Worm (Caenorhabditis elegans) whole organism, L2 larva: ENCODE data around the gene srh-166.

Experiments used
- ceh-82 ChIP-seq: fragments of 150-350 bp; optimal IDR thresholded peaks from 2 replicates; lab custom pipeline; 2014; ENCODE audit warnings: missing biosample characterization, missing genetic modification characterization
- gmeb-1 ChIP-seq: fragments of 150-350 bp; optimal IDR thresholded peaks from 2 replicates; lab custom pipeline; 2014; ENCODE audit warnings: missing biosample characterization, missing genetic modification characterization
- lin-13 ChIP-seq: fragments of 150-350 bp; optimal IDR thresholded peaks from 2 replicates; lab custom pipeline; 2014; ENCODE audit warnings: missing biosample characterization, missing genetic modification reagents, missing genetic modification characterization
- mab-5 ChIP-seq: fragments of 150-350 bp; optimal IDR thresholded peaks from 2 replicates; lab custom pipeline; 2014; ENCODE audit warnings: missing biosample characterization, missing genetic modification characterization
- nhr-10 ChIP-seq: sonication (generic microtip); optimal IDR thresholded peaks from 2 replicates; lab custom pipeline; 2017; ENCODE audit warnings: missing biosample characterization, missing genetic modification characterization
- nhr-12 ChIP-seq: fragments of 150-350 bp; optimal IDR thresholded peaks from 2 replicates; lab custom pipeline; 2014; ENCODE audit warnings: missing biosample characterization, missing genetic modification characterization
- nhr-129 ChIP-seq: fragments of 150-350 bp; optimal IDR thresholded peaks from 2 replicates; lab custom pipeline; 2014; ENCODE audit warnings: missing biosample characterization, missing genetic modification characterization
- skn-1 ChIP-seq: sonication (generic microtip); optimal IDR thresholded peaks from 2 replicates; lab custom pipeline; 2017; ENCODE audit warnings: missing biosample characterization, missing genetic modification characterization

DNA sequence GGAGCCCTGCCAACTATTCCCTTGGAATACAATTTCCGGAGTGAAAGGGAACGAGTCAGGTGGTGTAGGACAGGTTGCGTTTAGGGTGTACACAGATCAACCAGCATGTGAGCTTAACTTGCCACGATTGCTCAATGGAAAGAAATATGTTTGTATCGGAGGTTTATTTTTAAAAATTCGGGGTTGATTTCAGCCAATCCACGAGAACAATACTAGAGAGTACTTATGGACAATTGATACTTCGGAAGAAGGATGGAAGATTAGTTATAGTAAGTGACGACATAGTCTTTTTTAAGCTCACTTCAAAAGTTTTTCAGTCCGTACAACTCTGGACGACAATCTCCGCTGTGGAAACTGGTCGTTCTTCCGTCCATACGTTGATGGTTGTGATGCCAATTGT is 49.2 kb upstream of the srh-166 start:
- TF ChIP-seq mab-5 (tag; lab: Kevin White, UChicago) (no peak), lin-13 (GFP tag; lab: Kevin White, UChicago) (no peak), ceh-82 (no peak), nhr-10 (tag; lab: Kevin White, UChicago) (no peak), nhr-12 (tag; lab: Kevin White, UChicago) (no peak), gmeb-1 (no peak), skn-1 (tag; lab: Kevin White, UChicago) (no peak), nhr-129 (tag; lab: Kevin White, UChicago) (no peak)
